Worm (Caenorhabditis elegans) whole organism, L4 larva: ENCODE results near the gene pdi-2.

Experiments used
- F49E8.2 ChIP-seq: sonication (generic microtip); optimal IDR thresholded peaks from 2 replicates; lab custom pipeline; 2016; ENCODE audit warnings: missing compliant biosample characterization, mild to moderate bottlenecking, missing genetic modification characterization, borderline replicate concordance
- R02D3.7 ChIP-seq: fragments of 150-350 bp; sonication (generic microtip); optimal IDR thresholded peaks from 3 replicates; lab custom pipeline; 2014; ENCODE audit warnings: missing biosample characterization, missing genetic modification characterization
- T20F7.1 ChIP-seq: fragments of 200-800 bp; sonication (Bioruptor generic); optimal IDR thresholded peaks from 2 replicates; lab custom pipeline; 2018; ENCODE audit warnings: mild to moderate bottlenecking, missing genetic modification characterization, missing compliant biosample characterization
- ZK337.2 ChIP-seq: fragments of 200-800 bp; sonication (Bioruptor generic); IDR thresholded peaks from 2 replicates; pipeline ENCODE4 v1.3.6; 2022; ENCODE audit warnings: missing genetic modification reagents, missing genetic modification characterization, missing compliant biosample characterization
- aha-1 ChIP-seq: fragments of 150-350 bp; peaks from one replicate; lab custom pipeline; 2014; ENCODE audit warnings: missing biosample characterization, missing genetic modification characterization
- aly-2 ChIP-seq: sonication (generic microtip); optimal IDR thresholded peaks from 2 replicates; lab custom pipeline; 2018; ENCODE audit warnings: missing biosample characterization, missing genetic modification characterization
- ceh-28 ChIP-seq: fragments of 150-350 bp; optimal IDR thresholded peaks from 2 replicates; lab custom pipeline; 2014; ENCODE audit warnings: missing biosample characterization, missing genetic modification reagents, missing genetic modification characterization
- ceh-32 ChIP-seq: sonication (generic microtip); optimal IDR thresholded peaks from 2 replicates; lab custom pipeline; 2016; ENCODE audit warnings: mild to moderate bottlenecking, missing genetic modification characterization, missing compliant biosample characterization; ENCODE audit not compliant: poor library complexity
- ceh-44 ChIP-seq: fragments of 200-800 bp; sonication (Bioruptor generic); IDR thresholded peaks from 2 replicates; pipeline ENCODE4 v1.3.6; 2022; ENCODE audit warnings: missing genetic modification reagents, missing genetic modification characterization, missing compliant biosample characterization
- daf-16 ChIP-seq, 3 experiments: sonication (generic microtip); optimal IDR thresholded peaks; 2 replicates each; lab custom pipeline; 2016 to 2017; ENCODE audit warnings: missing genetic modification characterization in 3 of 3, missing genetic modification reagents in 3 of 3, mild to moderate bottlenecking in 2 of 3, missing compliant biosample characterization in 2 of 3, missing biosample characterization in 1 of 3, moderate library complexity in 1 of 3
- daf-8 ChIP-seq: fragments of 200-800 bp; sonication (Bioruptor generic); IDR thresholded peaks from 2 replicates; pipeline ENCODE4 v1.3.6; 2022; ENCODE audit warnings: missing genetic modification characterization, missing compliant biosample characterization
- dmd-6 ChIP-seq: fragments of 200-800 bp; sonication (Bioruptor generic); IDR thresholded peaks from 2 replicates; pipeline ENCODE4 v1.3.6; 2022; ENCODE audit warnings: missing genetic modification reagents, missing genetic modification characterization, missing compliant biosample characterization
- dmd-8 ChIP-seq: fragments of 200-800 bp; sonication (Bioruptor generic); IDR thresholded peaks from 2 replicates; pipeline ENCODE4 v1.3.6; 2022; ENCODE audit warnings: missing genetic modification characterization, missing compliant biosample characterization
- dmd-9 ChIP-seq: fragments of 200-800 bp; sonication (Bioruptor generic); IDR thresholded peaks from 2 replicates; pipeline ENCODE4 v1.3.6; 2022; ENCODE audit warnings: missing genetic modification reagents, missing genetic modification characterization, missing compliant biosample characterization
- dpl-1 ChIP-seq: fragments of 150-350 bp; optimal IDR thresholded peaks from 2 replicates; lab custom pipeline; 2014; ENCODE audit warnings: missing biosample characterization, missing genetic modification reagents, missing genetic modification characterization
- duxl-1 ChIP-seq: sonication (generic microtip); optimal IDR thresholded peaks from 2 replicates; lab custom pipeline; 2016; ENCODE audit warnings: mild to moderate bottlenecking, missing genetic modification characterization, moderate library complexity, missing compliant biosample characterization; ENCODE audit not compliant: poor library complexity
- dve-1 ChIP-seq: sonication (generic microtip); optimal IDR thresholded peaks from 2 replicates; lab custom pipeline; 2017; ENCODE audit warnings: antibody characterized with exemption, mild to moderate bottlenecking, missing genetic modification characterization, missing compliant biosample characterization; ENCODE audit not compliant: insufficient read depth
- gei-8 ChIP-seq: fragments of 200-800 bp; sonication (Bioruptor generic); optimal IDR thresholded peaks from 2 replicates; lab custom pipeline; 2018; ENCODE audit warnings: mild to moderate bottlenecking, missing genetic modification characterization, missing compliant biosample characterization
- hif-1 ChIP-seq, 2 experiments: sonication (generic microtip); optimal IDR thresholded peaks; 2 replicates each; lab custom pipeline; 2016 to 2017; ENCODE audit warnings: missing compliant biosample characterization in 2 of 2, missing genetic modification characterization in 2 of 2, missing genetic modification reagents in 2 of 2, missing genotype in 2 of 2, mild to moderate bottlenecking in 1 of 2
- hlh-11 ChIP-seq: fragments of 200-800 bp; sonication (Bioruptor generic); optimal IDR thresholded peaks from 2 replicates; lab custom pipeline; 2018; ENCODE audit warnings: mild to moderate bottlenecking, missing genetic modification characterization, missing compliant biosample characterization
- hlh-30 ChIP-seq: sonication (generic microtip); optimal IDR thresholded peaks from 2 replicates; lab custom pipeline; 2017; ENCODE audit warnings: antibody characterized with exemption, mild to moderate bottlenecking, missing genetic modification characterization, missing compliant biosample characterization; ENCODE audit not compliant: insufficient read depth
- hmg-1.1 ChIP-seq: fragments of 200-800 bp; sonication (Bioruptor generic); IDR thresholded peaks from 2 replicates; pipeline ENCODE4 v1.3.6; 2022; ENCODE audit warnings: missing genetic modification reagents, missing genetic modification characterization, missing compliant biosample characterization
- lin-15B ChIP-seq: fragments of 150-350 bp; sonication (generic microtip); optimal IDR thresholded peaks from 3 replicates; lab custom pipeline; 2014; ENCODE audit warnings: missing biosample characterization, missing genetic modification characterization
- lin-38 ChIP-seq: fragments of 200-800 bp; sonication (Bioruptor generic); IDR thresholded peaks from 2 replicates; pipeline ENCODE4 v1.3.6; 2022; ENCODE audit warnings: missing genetic modification reagents, missing genetic modification characterization, missing compliant biosample characterization
- madf-5 ChIP-seq, 2 experiments: fragments of 200-800 bp; sonication (Bioruptor generic); IDR thresholded peaks; 2 replicates each; pipeline ENCODE4 v1.3.6; 2022; ENCODE audit warnings: missing compliant biosample characterization in 2 of 2, missing genetic modification characterization in 2 of 2
- mdl-1 ChIP-seq, 2 experiments: fragments of 150-350 bp in 1 of 2; sonication (generic microtip) in 1 of 2; optimal IDR thresholded peaks; 2 replicates each; lab custom pipeline; 2014 to 2017; ENCODE audit warnings: missing biosample characterization in 2 of 2, missing genetic modification characterization in 2 of 2
- mdt-29 ChIP-seq: fragments of 200-800 bp; sonication (Bioruptor generic); IDR thresholded peaks from 2 replicates; pipeline ENCODE4 v1.3.6; 2022; ENCODE audit warnings: missing genetic modification reagents, missing genetic modification characterization, missing compliant biosample characterization
- mep-1 ChIP-seq: fragments of 150-350 bp; sonication (generic microtip); optimal IDR thresholded peaks from 3 replicates; lab custom pipeline; 2014; ENCODE audit warnings: missing biosample characterization, missing genetic modification characterization
- mxl-3 ChIP-seq: fragments of 200-800 bp; sonication (Bioruptor generic); optimal IDR thresholded peaks from 2 replicates; lab custom pipeline; 2018; ENCODE audit warnings: mild to moderate bottlenecking, missing genetic modification characterization, missing compliant biosample characterization
- nhr-10 ChIP-seq: fragments of 150-350 bp; optimal IDR thresholded peaks from 2 replicates; lab custom pipeline; 2014; ENCODE audit warnings: missing biosample characterization, missing genetic modification characterization
- nhr-102 ChIP-seq: sonication (generic microtip); optimal IDR thresholded peaks from 2 replicates; lab custom pipeline; 2016; ENCODE audit warnings: mild to moderate bottlenecking, missing genetic modification characterization, moderate library complexity, missing compliant biosample characterization
- nhr-28 ChIP-seq: fragments of 150-350 bp; optimal IDR thresholded peaks from 2 replicates; lab custom pipeline; 2014; ENCODE audit warnings: missing biosample characterization, missing genetic modification characterization
- nhr-41 ChIP-seq: fragments of 200-800 bp; sonication (Bioruptor generic); IDR thresholded peaks from 2 replicates; pipeline ENCODE4 v1.3.6; 2022; ENCODE audit warnings: missing genetic modification reagents, missing genetic modification characterization, missing compliant biosample characterization
- nhr-42 ChIP-seq: fragments of 200-800 bp; sonication (Bioruptor generic); IDR thresholded peaks from 2 replicates; pipeline ENCODE4 v1.3.6; 2022; ENCODE audit warnings: missing genetic modification characterization, missing compliant biosample characterization
- nhr-48 ChIP-seq: sonication (generic microtip); optimal IDR thresholded peaks from 2 replicates; lab custom pipeline; 2016; ENCODE audit warnings: mild to moderate bottlenecking, missing genetic modification characterization, missing compliant biosample characterization
- nhr-77 ChIP-seq: fragments of 150-350 bp; optimal IDR thresholded peaks from 2 replicates; lab custom pipeline; 2014; ENCODE audit warnings: missing biosample characterization, missing genetic modification characterization
- php-3 ChIP-seq: fragments of 200-800 bp; sonication (Bioruptor generic); IDR thresholded peaks from 2 replicates; pipeline ENCODE4 v1.3.6; 2022; ENCODE audit warnings: missing genetic modification reagents, missing genetic modification characterization, missing compliant biosample characterization
- pqm-1 ChIP-seq: sonication (generic microtip); optimal IDR thresholded peaks from 2 replicates; lab custom pipeline; 2017; ENCODE audit warnings: missing biosample characterization, missing genetic modification characterization
- sdz-12 ChIP-seq: fragments of 200-800 bp; sonication (Bioruptor generic); optimal IDR thresholded peaks from 2 replicates; lab custom pipeline; 2018; ENCODE audit warnings: mild to moderate bottlenecking, missing genetic modification characterization, missing compliant biosample characterization
- skn-1 ChIP-seq: fragments of 150-350 bp; optimal IDR thresholded peaks from 2 replicates; lab custom pipeline; 2014; ENCODE audit warnings: missing biosample characterization, missing genetic modification characterization
- snpc-4 ChIP-seq: fragments of 150-350 bp; optimal IDR thresholded peaks from 2 replicates; lab custom pipeline; 2014; ENCODE audit warnings: missing biosample characterization, missing genetic modification characterization
- spr-3 ChIP-seq: fragments of 200-800 bp; sonication (Bioruptor generic); optimal IDR thresholded peaks from 2 replicates; lab custom pipeline; 2018; ENCODE audit warnings: mild to moderate bottlenecking, missing genetic modification characterization, missing compliant biosample characterization
- tra-1 ChIP-seq: fragments of 200-800 bp; sonication (Bioruptor generic); IDR thresholded peaks from 2 replicates; pipeline ENCODE4 v1.3.6; 2022; ENCODE audit warnings: missing genetic modification reagents, missing genetic modification characterization, missing compliant biosample characterization
- unc-130 ChIP-seq: sonication (generic microtip); optimal IDR thresholded peaks from 2 replicates; lab custom pipeline; 2016; ENCODE audit warnings: missing genetic modification reagents, missing genetic modification characterization, missing compliant biosample characterization
- unc-39 ChIP-seq: sonication (generic microtip); optimal IDR thresholded peaks from 2 replicates; lab custom pipeline; 2017; ENCODE audit warnings: missing biosample characterization, missing genetic modification characterization
- zag-1 ChIP-seq: fragments of 150-350 bp; optimal IDR thresholded peaks from 2 replicates; lab custom pipeline; 2014; ENCODE audit warnings: missing biosample characterization, missing genetic modification characterization
- ztf-7 ChIP-seq: fragments of 150-350 bp; optimal IDR thresholded peaks from 2 replicates; lab custom pipeline; 2014; ENCODE audit warnings: missing biosample characterization, missing genetic modification characterization

The pdi-2 gene

ce11 chrX:4564717-4565316 is 40.9 kb downstream of the pdi-2 start, which contains the start of gene amt-4:
Gene amt-4 (plus strand): TSS chrX:4565302.
- TF ChIP-seq nhr-48 (tag; lab: Kevin White, UChicago) (peak; percentile 90), ztf-7 (tag; lab: Kevin White, UChicago) (no peak), dve-1 (tag; lab: Kevin White, UChicago) (peak; percentile 83), hlh-11 (tag; lab: Kevin White, UChicago) (peak; percentile 85), daf-16 (GFP tag; optimal IDR thresholded peaks at IDR 0.05; lab: Kevin White, UChicago) (no peak), daf-16 (tag; optimal IDR thresholded peaks at IDR 0.05; lab: Kevin White, UChicago) (peak; percentile 88), pqm-1 (tag; lab: Kevin White, UChicago) (peak; percentile 92), skn-1 (no peak), lin-15B (tag; lab: Kevin White, UChicago) (no peak), aha-1 (tag; lab: Kevin White, UChicago) (peak; percentile 84), dmd-8 (no peak), spr-3 (no peak), mdl-1 (tag; optimal IDR thresholded peaks at IDR 0.05; lab: Kevin White, UChicago) (peak in 1 of 2 experiments; percentile 86), nhr-42 (GFP tag; lab: Robert Waterston, UW) (no peak), nhr-28 (tag; lab: Kevin White, UChicago) (peak; percentile 87), ceh-44 (GFP tag; lab: Robert Waterston, UW) (no peak), unc-39 (no peak), dmd-6 (GFP tag; lab: Robert Waterston, UW) (peak; percentile 93), nhr-102 (peak; percentile 61), hlh-30 (tag; lab: Kevin White, UChicago) (peak; percentile 52), nhr-77 (tag; lab: Kevin White, UChicago) (peak; percentile 90), nhr-10 (peak; percentile 45), lin-38 (GFP tag; lab: Robert Waterston, UW) (no peak), php-3 (GFP tag; lab: Robert Waterston, UW) (peak; percentile 99), gei-8 (no peak), ZK337.2 (GFP tag; lab: Robert Waterston, UW) (no peak), tra-1 (GFP tag; lab: Robert Waterston, UW) (peak; percentile 48; the same call in 1 of the 2 replicates)
- TF ChIP-seq, all 104 proteins: peak for 15

DNA sequence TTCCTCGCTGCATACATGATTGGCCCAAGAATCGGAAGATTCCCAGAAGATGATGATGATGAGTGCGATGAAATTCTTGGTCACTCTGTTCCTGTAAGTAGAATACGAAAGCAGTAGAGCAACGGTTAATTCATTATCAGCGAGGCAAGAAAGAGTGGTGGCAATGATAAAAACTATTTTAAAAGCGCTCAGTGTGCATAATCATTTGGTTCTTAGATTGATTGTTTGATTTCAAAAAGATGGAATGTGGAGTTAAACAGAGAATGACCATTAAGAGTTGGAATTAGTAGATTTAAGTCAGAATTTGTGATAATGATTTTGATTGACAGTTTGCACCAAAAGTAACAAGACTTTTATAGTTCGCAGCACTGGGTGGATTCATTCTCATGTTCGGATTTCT is 43.2 kb downstream of the pdi-2 start:
- TF ChIP-seq ceh-28 (tag; lab: Kevin White, UChicago), result no peak
- no peak for TF ChIP-seq dmd-9
- TF ChIP-seq nhr-102, result no peak
- TF ChIP-seq unc-130 (GFP tag; lab: Kevin White, UChicago), result no peak
- no peak for TF ChIP-seq madf-5 (GFP tag; IDR thresholded peaks at IDR 0.05; lab: Robert Waterston, UW)
- TF ChIP-seq aha-1 (tag; lab: Kevin White, UChicago), result peak; percentile 31
- no peak for TF ChIP-seq spr-3
- peak; percentile 20 for TF ChIP-seq dve-1 (tag; lab: Kevin White, UChicago)
- no peak for TF ChIP-seq F49E8.2 (tag; lab: Kevin White, UChicago)
- TF ChIP-seq zag-1 (tag; lab: Kevin White, UChicago), result no peak
- no peak for TF ChIP-seq sdz-12
- no peak for TF ChIP-seq duxl-1 (tag; lab: Kevin White, UChicago)
- TF ChIP-seq unc-39, result no peak
- TF ChIP-seq T20F7.1 (GFP tag; lab: Kevin White, UChicago), result no peak
- no peak for TF ChIP-seq hmg-1.1
- TF ChIP-seq dpl-1 (GFP tag; lab: Kevin White, UChicago), result no peak
- no peak for TF ChIP-seq ceh-32
- TF ChIP-seq nhr-41 (GFP tag; lab: Robert Waterston, UW), result no peak
- TF ChIP-seq gei-8, result no peak
- TF ChIP-seq mdt-29 (GFP tag; lab: Robert Waterston, UW), result no peak
- TF ChIP-seq hif-1 (tag; optimal IDR thresholded peaks at IDR 0.05; lab: Kevin White, UChicago), result no peak
- no peak for TF ChIP-seq mep-1 (tag; lab: Kevin White, UChicago)
- no peak for TF ChIP-seq nhr-48 (tag; lab: Kevin White, UChicago)
- no peak for TF ChIP-seq lin-38 (GFP tag; lab: Robert Waterston, UW)
- no peak for TF ChIP-seq daf-8 (GFP tag; lab: Robert Waterston, UW)
- no peak for TF ChIP-seq snpc-4
- peak; percentile 32 for TF ChIP-seq hlh-11 (tag; lab: Kevin White, UChicago)
- no peak for TF ChIP-seq mxl-3 (GFP tag; lab: Kevin White, UChicago)
- no peak for TF ChIP-seq R02D3.7 (tag; lab: Kevin White, UChicago)
- TF ChIP-seq daf-16 (GFP tag; optimal IDR thresholded peaks at IDR 0.05; lab: Kevin White, UChicago), result no peak
- peak; percentile 18 for TF ChIP-seq daf-16 (tag; optimal IDR thresholded peaks at IDR 0.05; lab: Kevin White, UChicago)
- no peak for TF ChIP-seq aly-2 (tag; lab: Kevin White, UChicago)
- peak; percentile 53 for TF ChIP-seq nhr-28 (tag; lab: Kevin White, UChicago)
